Worm (Caenorhabditis elegans): ENCODE data around the gene srt-48.

srt-48 gene

ce11 chrIV:15042159-15042936, 26.4 kb downstream of the srt-48 start:
- TF ChIP-seq lim-7 (GFP tag; IDR thresholded peaks at IDR 0.05) (0 out of 2 replicates have a peak, but pooled peaks have one; percentile 8), sdz-12 (GFP tag; optimal IDR thresholded peaks at IDR 0.05) (no peak), lin-38 (GFP tag; IDR thresholded peaks at IDR 0.05) (peak; percentile 49), fkh-10 (GFP tag; optimal IDR thresholded peaks at IDR 0.05) (no peak), ceh-44 (GFP tag; IDR thresholded peaks at IDR 0.05) (no peak), egl-43 (GFP tag; IDR thresholded peaks at IDR 0.05) (0 out of 2 replicates have a peak, but pooled peaks have one; percentile 4), ztf-7 (tag; optimal IDR thresholded peaks at IDR 0.05) (no peak), mxl-3 (GFP tag; optimal IDR thresholded peaks at IDR 0.05) (no peak), snpc-1.2 (GFP tag; IDR thresholded peaks at IDR 0.05) (peak; percentile 87), skn-1 (tag; optimal IDR thresholded peaks at IDR 0.05) (no peak), set-16 (GFP tag; IDR thresholded peaks at IDR 0.05) (peak; percentile 85), nhr-11 (tag; optimal IDR thresholded peaks at IDR 0.05) (no peak), ama-1 (optimal IDR thresholded peaks at IDR 0.05) (peak; percentile 7)

- TF ChIP-seq spr-1 (tag; optimal IDR thresholded peaks at IDR 0.05) = no peak
- peak; percentile 95 for TF ChIP-seq aha-1 (tag)
These were observed 27.6 kb downstream of the srt-48 start for ce11 chrIV:15041124-15041523.

ce11 chrIV:15039477-15039876, 29.2 kb downstream of the srt-48 start, which contains the start of gene hrpu-1:
Gene hrpu-1 (plus strand): TSS chrIV:15039616.
- peak; percentile 77 for TF ChIP-seq rbr-2 (tag; optimal IDR thresholded peaks at IDR 0.05)
- TF ChIP-seq lir-3 (tag; optimal IDR thresholded peaks at IDR 0.05) = no peak
- TF ChIP-seq hif-1 (tag; optimal IDR thresholded peaks at IDR 0.05) = peak in 1 of 2 experiments; percentile 52
- peak; percentile 90 for TF ChIP-seq nhr-6 (tag; optimal IDR thresholded peaks at IDR 0.05)
- TF ChIP-seq pha-4 (GFP tag; IDR thresholded peaks at IDR 0.05) = peak; percentile 60; the same call in 1 of the 2 replicates
- peak; percentile 90 for TF ChIP-seq pha-4 (tag; optimal IDR thresholded peaks at IDR 0.05)
- TF ChIP-seq pqm-1 (tag; optimal IDR thresholded peaks at IDR 0.05) = no peak
- TF ChIP-seq nhr-111 (GFP tag; optimal IDR thresholded peaks at IDR 0.05) = no peak
- TF ChIP-seq dmd-6 (GFP tag; IDR thresholded peaks at IDR 0.05) = peak; percentile 62
- TF ChIP-seq dpl-1 (GFP tag; optimal IDR thresholded peaks at IDR 0.05) = peak; percentile 95
- TF ChIP-seq Y48G9A.11 (GFP tag; IDR thresholded peaks at IDR 0.05) = peak; percentile 71
- no peak for TF ChIP-seq fos-1 (tag; optimal IDR thresholded peaks at IDR 0.05)
- TF ChIP-seq ztf-7 (tag; optimal IDR thresholded peaks at IDR 0.05) = peak; percentile 90
- peak in 1 of 2 experiments; percentile 58 for TF ChIP-seq unc-62 (GFP tag; optimal IDR thresholded peaks at IDR 0.05 in 1 of 2)
- TF ChIP-seq unc-62 (tag; optimal IDR thresholded peaks at IDR 0.05) = no peak
- TF ChIP-seq hmg-1.1 (GFP tag; IDR thresholded peaks at IDR 0.05) = peak; percentile 77
- TF ChIP-seq F49E8.2 (tag; optimal IDR thresholded peaks at IDR 0.05; ENCODE audit: borderline replicate concordance) = peak; percentile 81
- TF ChIP-seq mep-1 (tag; optimal IDR thresholded peaks at IDR 0.05) = peak; percentile 80
- peak; percentile 63 for TF ChIP-seq fkh-10 (GFP tag; optimal IDR thresholded peaks at IDR 0.05)
- peak; percentile 85 for TF ChIP-seq lin-38 (GFP tag; IDR thresholded peaks at IDR 0.05)
- 0 out of 2 replicates have a peak, but pooled peaks have one; percentile 40 for TF ChIP-seq ctbp-1 (GFP tag; IDR thresholded peaks at IDR 0.05)
- TF ChIP-seq ZK337.2 (GFP tag; IDR thresholded peaks at IDR 0.05) = no peak
- 0 out of 2 replicates have a peak, but pooled peaks have one; percentile 44 for TF ChIP-seq dmd-9 (GFP tag; IDR thresholded peaks at IDR 0.05)
- no peak for TF ChIP-seq tra-1 (GFP tag; IDR thresholded peaks at IDR 0.05)
- no peak for TF ChIP-seq egl-27 (tag; optimal IDR thresholded peaks at IDR 0.05)
- no peak for TF ChIP-seq F10B5.3 (tag; optimal IDR thresholded peaks at IDR 0.05)
- TF ChIP-seq ceh-28 (tag; optimal IDR thresholded peaks at IDR 0.05) = no peak
- TF ChIP-seq skn-1 (tag; optimal IDR thresholded peaks at IDR 0.05) = no peak
- TF ChIP-seq nhr-28 (tag; optimal IDR thresholded peaks at IDR 0.05) = peak; percentile 55
- peak; percentile 57 for TF ChIP-seq nhr-11 (tag; optimal IDR thresholded peaks at IDR 0.05)
- peak; percentile 31 for TF ChIP-seq nhr-237 (tag; optimal IDR thresholded peaks at IDR 0.05)
- peak; percentile 76 for TF ChIP-seq T26A8.4 (GFP tag; IDR thresholded peaks at IDR 0.05)
- TF ChIP-seq mxl-3 (GFP tag; optimal IDR thresholded peaks at IDR 0.05) = no peak
- no peak for TF ChIP-seq mdl-1 (tag; optimal IDR thresholded peaks at IDR 0.05)
- no peak for TF ChIP-seq set-16 (GFP tag; IDR thresholded peaks at IDR 0.05)
- no peak for TF ChIP-seq nhr-10 (tag; optimal IDR thresholded peaks at IDR 0.05)
- TF ChIP-seq aha-1 (tag) = peak; percentile 97
- peak; percentile 86 for TF ChIP-seq mes-2 (tag; optimal IDR thresholded peaks at IDR 0.05; ENCODE audit: poor library complexity, severe bottlenecking)
- TF ChIP-seq zip-11 (GFP tag; IDR thresholded peaks at IDR 0.05) = no peak

Measured in whole organism, L4 larva.